Worm (Caenorhabditis elegans): Measurements from ENCODE around the gene K09B3.1.

DNA sequence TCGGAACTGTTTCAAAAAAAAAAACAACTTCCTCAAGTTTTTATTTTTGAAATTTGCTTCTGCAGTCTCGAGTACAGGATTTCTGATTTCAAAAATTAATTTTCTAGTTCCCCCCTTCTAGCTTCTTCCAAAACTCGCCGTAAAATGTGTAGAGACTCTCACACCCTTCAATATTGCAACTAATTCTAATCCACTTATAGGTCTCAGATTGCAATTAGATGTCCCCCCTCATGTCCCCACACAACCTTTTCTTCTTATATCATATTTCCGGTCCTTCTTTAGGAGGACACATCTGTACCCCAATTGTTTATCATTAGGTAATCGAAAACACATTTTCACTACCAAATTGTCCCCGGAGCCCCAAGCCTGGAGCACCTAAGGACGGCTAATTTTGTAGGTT is 45.9 kb downstream of the K09B3.1 start:
- TF ChIP-seq nhr-28 (tag; optimal IDR thresholded peaks at IDR 0.05): no peak
- TF ChIP-seq ceh-82 (tag; optimal IDR thresholded peaks at IDR 0.05): no peak
- no peak for TF ChIP-seq unc-130 (tag; optimal IDR thresholded peaks at IDR 0.05)
- TF ChIP-seq unc-98 (GFP tag; IDR thresholded peaks at IDR 0.05): no peak
- TF ChIP-seq fos-1 (tag; optimal IDR thresholded peaks at IDR 0.05): no peak
- no peak for TF ChIP-seq unc-62 (GFP tag; optimal IDR thresholded peaks at IDR 0.05)
- TF ChIP-seq nhr-90 (tag; optimal IDR thresholded peaks at IDR 0.05; ENCODE audit: poor library complexity): no peak
- no peak for TF ChIP-seq egl-27 (tag; optimal IDR thresholded peaks at IDR 0.05)
- no peak for TF ChIP-seq C16A3.4 (tag; optimal IDR thresholded peaks at IDR 0.05)
- no peak for TF ChIP-seq ces-1 (GFP tag; optimal IDR thresholded peaks at IDR 0.05)
- TF ChIP-seq ceh-63 (GFP tag; optimal IDR thresholded peaks at IDR 0.05): no peak
- no peak for TF ChIP-seq nhr-12 (tag; optimal IDR thresholded peaks at IDR 0.05)
- no peak for TF ChIP-seq nhr-237 (tag; optimal IDR thresholded peaks at IDR 0.05)

Data from whole organism, L1 larva.